Worm (Caenorhabditis elegans) whole organism, L4 larva: ENCODE measurements around the gene mkk-4.

Experiments used
- F10B5.3 ChIP-seq: sonication (generic microtip); optimal IDR thresholded peaks from 2 replicates; lab custom pipeline; 2016; ENCODE audit warnings: mild to moderate bottlenecking, missing genetic modification characterization, missing compliant biosample characterization
- F26F4.8 ChIP-seq: fragments of 200-800 bp; sonication (Bioruptor generic); conservative IDR thresholded peaks from 2 replicates; pipeline ENCODE4 v1.3.6; 2022; ENCODE audit warnings: missing genetic modification characterization, missing compliant biosample characterization
- R02D3.7 ChIP-seq: fragments of 150-350 bp; sonication (generic microtip); optimal IDR thresholded peaks from 3 replicates; lab custom pipeline; 2014; ENCODE audit warnings: missing biosample characterization, missing genetic modification characterization
- T20F7.1 ChIP-seq: fragments of 200-800 bp; sonication (Bioruptor generic); optimal IDR thresholded peaks from 2 replicates; lab custom pipeline; 2018; ENCODE audit warnings: mild to moderate bottlenecking, missing genetic modification characterization, missing compliant biosample characterization
- ZK337.2 ChIP-seq: fragments of 200-800 bp; sonication (Bioruptor generic); IDR thresholded peaks from 2 replicates; pipeline ENCODE4 v1.3.6; 2022; ENCODE audit warnings: missing genetic modification reagents, missing genetic modification characterization, missing compliant biosample characterization
- aha-1 ChIP-seq: fragments of 150-350 bp; peaks from one replicate; lab custom pipeline; 2014; ENCODE audit warnings: missing biosample characterization, missing genetic modification characterization
- arid-1 ChIP-seq: fragments of 200-800 bp; sonication (Bioruptor generic); conservative IDR thresholded peaks from 2 replicates; pipeline ENCODE4 v1.3.6; 2022; ENCODE audit warnings: missing genetic modification reagents, missing genetic modification characterization, missing compliant biosample characterization
- attf-4 ChIP-seq: sonication (generic microtip); optimal IDR thresholded peaks from 3 replicates; lab custom pipeline; 2017; ENCODE audit warnings: missing biosample characterization, missing genetic modification characterization
- ceh-20 ChIP-seq: fragments of 200-800 bp; sonication (Bioruptor generic); IDR thresholded peaks from 2 replicates; pipeline ENCODE4 v1.3.6; 2022; ENCODE audit warnings: missing genetic modification reagents, missing genetic modification characterization, missing compliant biosample characterization
- ceh-44 ChIP-seq: fragments of 200-800 bp; sonication (Bioruptor generic); IDR thresholded peaks from 2 replicates; pipeline ENCODE4 v1.3.6; 2022; ENCODE audit warnings: missing genetic modification reagents, missing genetic modification characterization, missing compliant biosample characterization
- ceh-62 ChIP-seq: sonication (generic microtip); optimal IDR thresholded peaks from 2 replicates; lab custom pipeline; 2017; ENCODE audit warnings: missing biosample characterization, missing genetic modification characterization
- cey-2 ChIP-seq: sonication (generic microtip); optimal IDR thresholded peaks from 3 replicates; lab custom pipeline; 2017; ENCODE audit warnings: missing genetic modification characterization, mild to moderate bottlenecking, missing compliant biosample characterization, antibody characterized with exemption, borderline replicate concordance; ENCODE audit not compliant: insufficient read depth
- daf-8 ChIP-seq: fragments of 200-800 bp; sonication (Bioruptor generic); IDR thresholded peaks from 2 replicates; pipeline ENCODE4 v1.3.6; 2022; ENCODE audit warnings: missing genetic modification characterization, missing compliant biosample characterization
- dmd-6 ChIP-seq: fragments of 200-800 bp; sonication (Bioruptor generic); IDR thresholded peaks from 2 replicates; pipeline ENCODE4 v1.3.6; 2022; ENCODE audit warnings: missing genetic modification reagents, missing genetic modification characterization, missing compliant biosample characterization
- dve-1 ChIP-seq: sonication (generic microtip); optimal IDR thresholded peaks from 2 replicates; lab custom pipeline; 2017; ENCODE audit warnings: antibody characterized with exemption, mild to moderate bottlenecking, missing genetic modification characterization, missing compliant biosample characterization; ENCODE audit not compliant: insufficient read depth
- egl-43 ChIP-seq: fragments of 200-800 bp; sonication (Bioruptor generic); IDR thresholded peaks from 2 replicates; pipeline ENCODE4 v1.3.6; 2022; ENCODE audit warnings: missing genetic modification reagents, missing genetic modification characterization, missing compliant biosample characterization
- hif-1 ChIP-seq, 2 experiments: sonication (generic microtip); optimal IDR thresholded peaks; 2 replicates each; lab custom pipeline; 2016 to 2017; ENCODE audit warnings: missing compliant biosample characterization in 2 of 2, missing genetic modification characterization in 2 of 2, missing genetic modification reagents in 2 of 2, missing genotype in 2 of 2, mild to moderate bottlenecking in 1 of 2
- hlh-30 ChIP-seq: sonication (generic microtip); optimal IDR thresholded peaks from 2 replicates; lab custom pipeline; 2017; ENCODE audit warnings: antibody characterized with exemption, mild to moderate bottlenecking, missing genetic modification characterization, missing compliant biosample characterization; ENCODE audit not compliant: insufficient read depth
- lin-13 ChIP-seq: fragments of 150-350 bp; optimal IDR thresholded peaks from 2 replicates; lab custom pipeline; 2014; ENCODE audit warnings: missing biosample characterization, missing genetic modification reagents, missing genetic modification characterization
- lin-39 ChIP-seq: fragments of 150-350 bp; optimal IDR thresholded peaks from 2 replicates; lab custom pipeline; 2014; ENCODE audit warnings: missing biosample characterization, missing genetic modification reagents, missing genetic modification characterization
- lsy-2 ChIP-seq, 2 experiments: fragments of 150-350 bp in 1 of 2; sonication (generic microtip) in 1 of 2; optimal IDR thresholded peaks; 2 replicates each; lab custom pipeline; 2014 to 2017; ENCODE audit warnings: missing biosample characterization in 2 of 2, missing genetic modification characterization in 2 of 2
- mdt-29 ChIP-seq: fragments of 200-800 bp; sonication (Bioruptor generic); IDR thresholded peaks from 2 replicates; pipeline ENCODE4 v1.3.6; 2022; ENCODE audit warnings: missing genetic modification reagents, missing genetic modification characterization, missing compliant biosample characterization
- mxl-2 ChIP-seq: fragments of 200-800 bp; sonication (Bioruptor generic); conservative IDR thresholded peaks from 2 replicates; pipeline ENCODE4 v1.3.6; 2022; ENCODE audit warnings: missing genetic modification reagents, missing genetic modification characterization, missing compliant biosample characterization
- mxl-3 ChIP-seq: fragments of 200-800 bp; sonication (Bioruptor generic); optimal IDR thresholded peaks from 2 replicates; lab custom pipeline; 2018; ENCODE audit warnings: mild to moderate bottlenecking, missing genetic modification characterization, missing compliant biosample characterization
- nhr-10 ChIP-seq: fragments of 150-350 bp; optimal IDR thresholded peaks from 2 replicates; lab custom pipeline; 2014; ENCODE audit warnings: missing biosample characterization, missing genetic modification characterization
- nhr-102 ChIP-seq: sonication (generic microtip); optimal IDR thresholded peaks from 2 replicates; lab custom pipeline; 2016; ENCODE audit warnings: mild to moderate bottlenecking, missing genetic modification characterization, moderate library complexity, missing compliant biosample characterization
- nhr-111 ChIP-seq: fragments of 200-800 bp; sonication (Bioruptor generic); optimal IDR thresholded peaks from 2 replicates; lab custom pipeline; 2018; ENCODE audit warnings: mild to moderate bottlenecking, missing genetic modification characterization, missing compliant biosample characterization
- nhr-237 ChIP-seq: sonication (generic microtip); optimal IDR thresholded peaks from 2 replicates; lab custom pipeline; 2017; ENCODE audit warnings: missing biosample characterization, missing genetic modification characterization
- saeg-2 ChIP-seq: fragments of 200-800 bp; sonication (Bioruptor generic); IDR thresholded peaks from 2 replicates; pipeline ENCODE4 v1.3.6; 2022; ENCODE audit warnings: missing genetic modification reagents, missing genetic modification characterization, missing compliant biosample characterization
- spr-1 ChIP-seq: sonication (generic microtip); optimal IDR thresholded peaks from 2 replicates; lab custom pipeline; 2016; ENCODE audit warnings: mild to moderate bottlenecking, missing genetic modification characterization, missing compliant biosample characterization
- spr-3 ChIP-seq: fragments of 200-800 bp; sonication (Bioruptor generic); optimal IDR thresholded peaks from 2 replicates; lab custom pipeline; 2018; ENCODE audit warnings: mild to moderate bottlenecking, missing genetic modification characterization, missing compliant biosample characterization
- unc-39 ChIP-seq: sonication (generic microtip); optimal IDR thresholded peaks from 2 replicates; lab custom pipeline; 2017; ENCODE audit warnings: missing biosample characterization, missing genetic modification characterization
- unc-62 ChIP-seq, 3 experiments: fragments of 150-350 bp in 1 of 3; sonication (generic microtip); optimal IDR thresholded peaks in 2 of 3; peaks in 1 of 3; 1 replicate in 1 of 3; 2 replicates in 2 of 3; lab custom pipeline; 2014 to 2017; ENCODE audit warnings: missing biosample characterization in 3 of 3, missing genetic modification characterization in 3 of 3, missing genetic modification reagents in 3 of 3, missing genotype in 1 of 3
- vab-7 ChIP-seq: fragments of 200-800 bp; sonication (Bioruptor generic); IDR thresholded peaks from 2 replicates; pipeline ENCODE4 v1.3.6; 2022; ENCODE audit warnings: missing genetic modification reagents, missing genetic modification characterization, missing compliant biosample characterization
- zfp-2 ChIP-seq: sonication (generic microtip); optimal IDR thresholded peaks from 2 replicates; lab custom pipeline; 2016; ENCODE audit warnings: mild to moderate bottlenecking, missing genetic modification characterization, missing compliant biosample characterization
- zip-11 ChIP-seq: fragments of 200-800 bp; sonication (Bioruptor generic); IDR thresholded peaks from 2 replicates; pipeline ENCODE4 v1.3.6; 2022; ENCODE audit warnings: missing genetic modification characterization, missing compliant biosample characterization
- ztf-11 ChIP-seq: fragments of 150-350 bp; optimal IDR thresholded peaks from 2 replicates; lab custom pipeline; 2014; ENCODE audit warnings: missing biosample characterization, missing genetic modification characterization

The mkk-4 gene

DNA sequence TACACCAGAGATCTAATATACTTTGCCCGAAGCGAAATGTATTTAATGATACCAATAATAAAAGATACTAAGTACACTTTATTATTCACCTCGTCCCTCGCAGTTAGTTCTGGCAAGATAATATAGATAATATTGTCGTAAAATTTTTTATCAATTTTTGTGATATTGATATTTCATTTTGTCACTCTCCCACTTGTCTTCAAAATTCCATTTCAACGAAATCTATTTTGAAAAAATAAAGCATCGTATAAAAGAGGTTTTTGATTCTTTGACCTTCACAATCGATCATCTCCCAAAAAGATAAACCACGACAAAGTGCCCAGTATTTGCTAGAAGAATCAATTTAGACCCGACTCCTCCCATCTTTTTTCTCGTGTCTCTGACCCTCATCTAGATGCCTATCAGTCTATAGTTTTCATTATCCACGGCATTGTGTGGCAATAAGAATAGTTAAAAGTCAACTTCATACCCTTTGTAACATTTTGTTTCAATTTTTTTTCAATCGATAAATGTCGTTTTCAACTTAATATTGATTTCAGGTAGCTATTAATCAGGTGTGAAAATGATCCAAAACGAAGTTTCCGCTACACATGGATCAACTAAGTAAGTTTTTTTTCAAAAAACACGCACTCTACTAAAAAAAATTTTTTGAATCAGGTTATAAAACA is 26.2 kb downstream of the mkk-4 start, which contains the start of gene cbs-1 (continued):
- TF ChIP-seq unc-62 (GFP tag; optimal IDR thresholded peaks at IDR 0.05 in 1 of 2; lab: Kevin White, UChicago) (peak in 1 of 2 experiments; percentile 86), unc-62 (tag; optimal IDR thresholded peaks at IDR 0.05; lab: Kevin White, UChicago) (no peak), cey-2 (tag; lab: Kevin White, UChicago) (no peak), ceh-44 (GFP tag; lab: Robert Waterston, UW) (no peak), F10B5.3 (tag; lab: Kevin White, UChicago) (no peak), lin-13 (no peak), spr-1 (tag; lab: Kevin White, UChicago) (no peak), ceh-62 (tag; lab: Kevin White, UChicago) (no peak), daf-8 (GFP tag; lab: Robert Waterston, UW) (no peak), saeg-2 (GFP tag; lab: Robert Waterston, UW) (no peak), nhr-10 (tag; lab: Kevin White, UChicago) (no peak), egl-43 (no peak), arid-1 (GFP tag; lab: Robert Waterston, UW) (no peak), F26F4.8 (GFP tag; lab: Robert Waterston, UW) (no peak), ZK337.2 (GFP tag; lab: Robert Waterston, UW) (no peak), nhr-237 (tag; lab: Kevin White, UChicago) (no peak), dve-1 (tag; lab: Kevin White, UChicago) (peak; percentile 76), ceh-20 (GFP tag; lab: Robert Waterston, UW) (no peak), spr-3 (GFP tag; lab: Kevin White, UChicago) (no peak), nhr-111 (GFP tag; lab: Kevin White, UChicago) (no peak), R02D3.7 (tag; lab: Kevin White, UChicago) (no peak)

DNA sequence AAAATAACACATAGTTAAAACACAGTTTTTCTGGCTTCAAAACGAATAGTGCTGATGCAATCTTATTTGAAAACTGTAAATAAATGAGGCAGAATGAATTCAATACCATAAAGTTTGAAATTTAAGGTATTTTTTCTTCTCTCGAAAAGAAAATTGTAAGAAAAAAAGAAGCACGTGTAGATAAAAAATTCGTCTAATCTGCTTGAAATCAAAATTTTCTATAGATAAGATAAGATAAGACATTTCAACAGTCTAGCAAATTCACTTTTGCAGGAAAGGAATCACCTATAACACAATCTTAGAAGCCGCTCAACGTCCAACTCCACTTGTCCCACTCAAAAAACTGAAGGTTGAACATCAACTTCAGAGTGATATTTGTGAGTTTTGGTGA is 26.7 kb downstream of the mkk-4 start:
- peak; percentile 55 for TF ChIP-seq dmd-6
- TF ChIP-seq mxl-2 (GFP tag; lab: Robert Waterston, UW): no peak
- TF ChIP-seq mxl-3: peak; percentile 65
- TF ChIP-seq aha-1 (tag; lab: Kevin White, UChicago): peak; percentile 13
- TF ChIP-seq ztf-11 (tag; lab: Kevin White, UChicago): no peak
- TF ChIP-seq lsy-2 (tag; optimal IDR thresholded peaks at IDR 0.05; lab: Kevin White, UChicago): peak in 1 of 2 experiments; percentile 16
- TF ChIP-seq hlh-30: no peak
- no peak for TF ChIP-seq mdt-29
- TF ChIP-seq nhr-102: peak; percentile 2
- TF ChIP-seq dve-1 (tag; lab: Kevin White, UChicago): peak; percentile 25
- TF ChIP-seq T20F7.1: peak; percentile 18

DNA sequence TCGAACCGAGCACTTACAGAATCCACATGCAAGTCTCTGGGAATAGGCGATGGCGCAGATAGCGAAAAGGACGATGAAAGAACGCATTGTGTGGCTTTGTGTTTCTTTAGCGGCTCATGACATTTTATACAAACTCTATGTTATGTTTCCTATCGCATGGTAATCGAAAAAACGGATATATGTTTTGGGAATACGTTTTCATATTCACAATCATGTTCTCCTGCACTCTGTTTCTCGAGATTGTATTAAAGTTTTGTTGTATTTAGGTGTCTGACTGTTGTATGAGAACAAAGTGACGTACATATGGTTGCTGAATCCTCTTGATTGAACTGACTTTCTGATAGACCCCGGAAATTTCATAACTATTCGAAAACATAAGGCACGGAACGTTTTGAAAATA is 30.7 kb downstream of the mkk-4 start, which contains the start of gene ZC373.2:
Gene ZC373.2, minus strand, starts transcription at position 101 of the 400 bp plus-strand sequence.
- no peak for TF ChIP-seq zfp-2 (tag; lab: Kevin White, UChicago)
- TF ChIP-seq lin-39 (tag; lab: Kevin White, UChicago): no peak
- TF ChIP-seq unc-39 (tag; lab: Kevin White, UChicago): no peak
- no peak for TF ChIP-seq attf-4 (tag; lab: Kevin White, UChicago)
- TF ChIP-seq zip-11 (GFP tag; lab: Robert Waterston, UW): no peak
- TF ChIP-seq arid-1 (GFP tag; lab: Robert Waterston, UW): no peak
- TF ChIP-seq vab-7: no peak
- no peak for TF ChIP-seq hif-1 (tag; optimal IDR thresholded peaks at IDR 0.05; lab: Kevin White, UChicago)
